Worm (Caenorhabditis elegans) whole organism, L4 larva: ENCODE measurements around the gene hot-9.
A peak's percentile ranks its signal among the peaks of the same experiment; 100 is the strongest.

ENCODE experiments used
- D1046.2 ChIP-seq: fragments of 200-800 bp; sonication (Bioruptor generic); IDR thresholded peaks from 2 replicates; pipeline ENCODE4 v1.3.6; 2022; ENCODE audit warnings: missing genetic modification characterization, missing compliant biosample characterization
- R02D3.7 ChIP-seq: fragments of 150-350 bp; sonication (generic microtip); optimal IDR thresholded peaks from 3 replicates; lab custom pipeline; 2014; ENCODE audit warnings: missing biosample characterization, missing genetic modification characterization
- Y105C5A.15 ChIP-seq: fragments of 200-800 bp; sonication (Bioruptor generic); IDR thresholded peaks from 2 replicates; pipeline ENCODE4 v1.3.6; 2022; ENCODE audit warnings: missing genetic modification characterization, missing compliant biosample characterization
- aha-1 ChIP-seq: fragments of 150-350 bp; peaks from one replicate; lab custom pipeline; 2014; ENCODE audit warnings: missing biosample characterization, missing genetic modification characterization
- aly-2 ChIP-seq: sonication (generic microtip); optimal IDR thresholded peaks from 2 replicates; lab custom pipeline; 2018; ENCODE audit warnings: missing biosample characterization, missing genetic modification characterization
- arid-1 ChIP-seq: fragments of 200-800 bp; sonication (Bioruptor generic); conservative IDR thresholded peaks from 2 replicates; pipeline ENCODE4 v1.3.6; 2022; ENCODE audit warnings: missing genetic modification reagents, missing genetic modification characterization, missing compliant biosample characterization
- ctbp-1 ChIP-seq: fragments of 200-800 bp; sonication (Bioruptor generic); IDR thresholded peaks from 2 replicates; pipeline ENCODE4 v1.3.6; 2022; ENCODE audit warnings: missing genetic modification reagents, missing genetic modification characterization, missing compliant biosample characterization
- egl-27 ChIP-seq: sonication (generic microtip); optimal IDR thresholded peaks from 3 replicates; lab custom pipeline; 2017; ENCODE audit warnings: missing biosample characterization, missing genetic modification reagents, missing genetic modification characterization
- egl-43 ChIP-seq: fragments of 200-800 bp; sonication (Bioruptor generic); IDR thresholded peaks from 2 replicates; pipeline ENCODE4 v1.3.6; 2022; ENCODE audit warnings: missing genetic modification reagents, missing genetic modification characterization, missing compliant biosample characterization
- hif-1 ChIP-seq, 2 experiments: sonication (generic microtip); optimal IDR thresholded peaks; 2 replicates each; lab custom pipeline; 2016 to 2017; ENCODE audit warnings: missing compliant biosample characterization in 2 of 2, missing genetic modification characterization in 2 of 2, missing genetic modification reagents in 2 of 2, missing genotype in 2 of 2, mild to moderate bottlenecking in 1 of 2
- lir-3 ChIP-seq: sonication (generic microtip); optimal IDR thresholded peaks from 2 replicates; lab custom pipeline; 2016; ENCODE audit warnings: mild to moderate bottlenecking, missing genetic modification characterization, missing compliant biosample characterization
- lsy-2 ChIP-seq, 2 experiments: fragments of 150-350 bp in 1 of 2; sonication (generic microtip) in 1 of 2; optimal IDR thresholded peaks; 2 replicates each; lab custom pipeline; 2014 to 2017; ENCODE audit warnings: missing biosample characterization in 2 of 2, missing genetic modification characterization in 2 of 2
- madf-9 ChIP-seq: fragments of 200-800 bp; sonication (Bioruptor generic); conservative IDR thresholded peaks from 2 replicates; pipeline ENCODE4 v1.3.6; 2022; ENCODE audit warnings: missing genetic modification reagents, missing genetic modification characterization, missing compliant biosample characterization
- nhr-11 ChIP-seq: fragments of 150-350 bp; optimal IDR thresholded peaks from 2 replicates; lab custom pipeline; 2014; ENCODE audit warnings: missing biosample characterization, missing genetic modification characterization
- nhr-25 ChIP-seq: sonication (generic microtip); optimal IDR thresholded peaks from 2 replicates; lab custom pipeline; 2017; ENCODE audit warnings: missing genetic modification characterization, mild to moderate bottlenecking, missing compliant biosample characterization, antibody characterized with exemption, moderate library complexity, borderline replicate concordance; ENCODE audit not compliant: insufficient read depth
- nhr-42 ChIP-seq: fragments of 200-800 bp; sonication (Bioruptor generic); IDR thresholded peaks from 2 replicates; pipeline ENCODE4 v1.3.6; 2022; ENCODE audit warnings: missing genetic modification characterization, missing compliant biosample characterization
- pha-4 ChIP-seq, 2 experiments: fragments of 150-350 bp in 1 of 2; fragments of 200-800 bp in 1 of 2; sonication (Bioruptor generic) in 1 of 2; IDR thresholded peaks in 1 of 2; optimal IDR thresholded peaks in 1 of 2; 2 replicates each; pipeline versions ENCODE4 v1.3.6 to Lab custom; 2014 to 2022; ENCODE audit warnings: missing genetic modification characterization in 2 of 2, missing genetic modification reagents in 2 of 2, missing biosample characterization in 1 of 2, missing compliant biosample characterization in 1 of 2
- saeg-2 ChIP-seq: fragments of 200-800 bp; sonication (Bioruptor generic); IDR thresholded peaks from 2 replicates; pipeline ENCODE4 v1.3.6; 2022; ENCODE audit warnings: missing genetic modification reagents, missing genetic modification characterization, missing compliant biosample characterization
- sdz-12 ChIP-seq: fragments of 200-800 bp; sonication (Bioruptor generic); optimal IDR thresholded peaks from 2 replicates; lab custom pipeline; 2018; ENCODE audit warnings: mild to moderate bottlenecking, missing genetic modification characterization, missing compliant biosample characterization
- set-16 ChIP-seq: fragments of 200-800 bp; sonication (Bioruptor generic); IDR thresholded peaks from 2 replicates; pipeline ENCODE4 v1.3.6; 2022; ENCODE audit warnings: missing genetic modification reagents, missing genetic modification characterization, missing compliant biosample characterization
- snpc-1.2 ChIP-seq: fragments of 200-800 bp; sonication (Bioruptor generic); IDR thresholded peaks from 2 replicates; pipeline ENCODE4 v1.3.6; 2022; ENCODE audit warnings: missing genetic modification reagents, missing genetic modification characterization, missing compliant biosample characterization
- tag-97 ChIP-seq: fragments of 200-800 bp; sonication (Bioruptor generic); IDR thresholded peaks from 2 replicates; pipeline ENCODE4 v1.3.6; 2022; ENCODE audit warnings: missing genetic modification characterization, missing compliant biosample characterization
- tra-1 ChIP-seq: fragments of 200-800 bp; sonication (Bioruptor generic); IDR thresholded peaks from 2 replicates; pipeline ENCODE4 v1.3.6; 2022; ENCODE audit warnings: missing genetic modification reagents, missing genetic modification characterization, missing compliant biosample characterization
- unc-130 ChIP-seq: sonication (generic microtip); optimal IDR thresholded peaks from 2 replicates; lab custom pipeline; 2016; ENCODE audit warnings: missing genetic modification reagents, missing genetic modification characterization, missing compliant biosample characterization
- zag-1 ChIP-seq: fragments of 150-350 bp; optimal IDR thresholded peaks from 2 replicates; lab custom pipeline; 2014; ENCODE audit warnings: missing biosample characterization, missing genetic modification characterization
- zip-11 ChIP-seq: fragments of 200-800 bp; sonication (Bioruptor generic); IDR thresholded peaks from 2 replicates; pipeline ENCODE4 v1.3.6; 2022; ENCODE audit warnings: missing genetic modification characterization, missing compliant biosample characterization
- ztf-11 ChIP-seq: fragments of 150-350 bp; optimal IDR thresholded peaks from 2 replicates; lab custom pipeline; 2014; ENCODE audit warnings: missing biosample characterization, missing genetic modification characterization
- ztf-7 ChIP-seq: fragments of 150-350 bp; optimal IDR thresholded peaks from 2 replicates; lab custom pipeline; 2014; ENCODE audit warnings: missing biosample characterization, missing genetic modification characterization

The hot-9 gene

DNA sequence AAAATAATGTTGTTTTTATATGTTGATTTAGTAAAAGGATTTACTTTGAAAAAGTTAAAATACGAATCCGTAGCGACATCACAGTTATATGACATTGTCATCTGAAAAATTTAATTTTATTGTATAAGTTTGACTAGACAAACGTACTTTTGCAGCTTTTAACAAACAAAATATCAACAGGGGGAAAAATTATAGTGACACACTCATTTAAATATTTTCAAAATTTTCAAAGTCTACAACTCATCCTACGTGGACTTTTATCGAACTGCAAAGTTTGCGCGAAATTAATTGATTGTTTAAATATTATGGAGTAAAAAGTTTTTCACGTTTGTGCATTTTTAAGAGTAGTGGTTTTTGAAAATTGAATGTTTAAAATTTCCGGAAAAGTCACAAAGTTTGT lies 19.6 kb downstream of the hot-9 start, which contains the start of gene C09B9.85 (continued):
- TF ChIP-seq sdz-12 (no peak), nhr-25 (tag; lab: Kevin White, UChicago) (no peak)

- TF ChIP-seq arid-1 (GFP tag; lab: Robert Waterston, UW): no peak
- TF ChIP-seq aha-1 (tag; lab: Kevin White, UChicago): peak; percentile 30
Measured at ce11 chrIV:5020533-5020932, 24.8 kb downstream of the hot-9 start, which contains the start of gene T28H11.8. TSS of gene T28H11.8 (minus strand) at chrIV:5020633.

DNA sequence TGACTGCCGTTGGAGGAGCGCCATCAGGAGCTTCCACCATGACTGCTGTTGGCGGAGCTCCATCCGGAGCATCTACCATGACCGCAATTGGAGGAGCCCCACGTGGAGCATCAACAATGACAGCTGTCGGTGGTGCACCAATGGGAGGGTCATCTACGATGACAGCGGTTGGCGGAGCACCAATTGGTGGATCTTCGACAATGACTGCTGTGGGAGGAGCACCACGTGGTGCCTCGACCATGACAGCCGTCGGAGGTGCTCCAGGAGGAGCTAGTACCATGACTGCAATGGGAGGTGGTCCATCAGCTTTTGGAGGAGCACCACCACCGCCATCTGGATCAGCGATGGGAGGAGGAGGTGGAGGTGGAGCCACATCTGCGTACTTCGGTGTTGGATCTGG lies 28.2 kb downstream of the hot-9 start, which contains the start of gene T28H11.7:
Gene T28H11.7 (minus strand): TSS at position 101 of the 400 bp plus-strand sequence.
- TF ChIP-seq set-16 (GFP tag; lab: Robert Waterston, UW): peak; percentile 82

- TF ChIP-seq set-16 (GFP tag; lab: Robert Waterston, UW): peak; percentile 83
Measured at ce11 chrIV:5016461-5016860, 28.8 kb downstream of the hot-9 start, which contains the start of gene ssq-4. TSS of gene ssq-4 (plus strand) at chrIV:5016479.

- TF ChIP-seq lir-3 (tag; lab: Kevin White, UChicago) (no peak), nhr-11 (tag; lab: Kevin White, UChicago) (no peak), hif-1 (tag; optimal IDR thresholded peaks at IDR 0.05; lab: Kevin White, UChicago) (no peak), tra-1 (GFP tag; lab: Robert Waterston, UW) (no peak), D1046.2 (no peak)
Measured at ce11 chrIV:5012241-5012640, 33.0 kb downstream of the hot-9 start, which contains the start of gene srm-1. TSS of gene srm-1 (plus strand) at chrIV:5012541.

DNA sequence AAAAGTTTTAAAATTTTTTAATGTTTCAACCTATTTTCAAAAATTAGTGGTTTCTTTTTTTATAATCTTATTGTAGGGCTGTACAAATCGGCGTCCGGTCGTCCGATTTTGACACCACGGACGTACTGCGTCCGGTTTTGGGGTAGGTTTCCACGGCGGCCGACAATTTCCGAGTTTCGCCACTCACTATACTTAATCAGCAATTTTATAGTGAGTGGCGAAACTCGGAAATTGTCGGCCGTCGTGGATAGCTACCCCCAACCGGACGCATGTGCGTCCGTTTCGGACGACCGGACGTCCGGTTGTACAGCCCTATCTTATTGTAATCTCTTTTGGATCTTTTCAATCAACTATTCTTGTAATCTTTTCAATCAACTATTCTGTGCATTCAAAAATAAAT lies 34.3 kb downstream of the hot-9 start:
- TF ChIP-seq snpc-1.2: peak; percentile 74

ce11 chrIV:5008378-5008777 lies 36.9 kb downstream of the hot-9 start, which contains the start of gene srm-2:
TSS of gene srm-2 (plus strand) at chrIV:5008678.
- no peak for TF ChIP-seq hif-1 (tag; optimal IDR thresholded peaks at IDR 0.05; lab: Kevin White, UChicago)
- no peak for TF ChIP-seq zag-1 (tag; lab: Kevin White, UChicago)
- no peak for TF ChIP-seq tag-97 (GFP tag; lab: Robert Waterston, UW)
- no peak for TF ChIP-seq nhr-42 (GFP tag; lab: Robert Waterston, UW)
- TF ChIP-seq ztf-11 (tag; lab: Kevin White, UChicago): no peak
- no peak for TF ChIP-seq egl-43
- TF ChIP-seq aly-2: no peak
- TF ChIP-seq pha-4 (GFP tag; IDR thresholded peaks at IDR 0.05; lab: Robert Waterston, UW): no peak
- TF ChIP-seq pha-4 (tag; optimal IDR thresholded peaks at IDR 0.05; lab: Kevin White, UChicago): no peak
- TF ChIP-seq lsy-2 (tag; optimal IDR thresholded peaks at IDR 0.05; lab: Kevin White, UChicago): no peak
- no peak for TF ChIP-seq madf-9 (GFP tag; lab: Robert Waterston, UW)
- no peak for TF ChIP-seq set-16 (GFP tag; lab: Robert Waterston, UW)
- TF ChIP-seq ztf-7 (tag; lab: Kevin White, UChicago): no peak
- TF ChIP-seq R02D3.7 (tag; lab: Kevin White, UChicago): no peak
- no peak for TF ChIP-seq Y105C5A.15 (GFP tag; lab: Robert Waterston, UW)
- no peak for TF ChIP-seq zip-11 (GFP tag; lab: Robert Waterston, UW)
- no peak for TF ChIP-seq ctbp-1
- TF ChIP-seq egl-27 (tag; lab: Kevin White, UChicago): no peak
- TF ChIP-seq unc-130 (GFP tag; lab: Kevin White, UChicago): no peak
- TF ChIP-seq saeg-2 (GFP tag; lab: Robert Waterston, UW): no peak
